Worm (Caenorhabditis elegans): ENCODE measurements around the gene alkb-7.

Gene alkb-7

ce11 chrII:12798814-12799213 lies 10.9 kb upstream of the alkb-7 start (continued):
- TF ChIP-seq ets-5 (GFP tag; IDR thresholded peaks at IDR 0.05) (no peak), isw-1 (GFP tag; IDR thresholded peaks at IDR 0.05) (no peak; the same call in 1 of the 2 replicates), snu-23 (GFP tag; optimal IDR thresholded peaks at IDR 0.05) (peak; percentile 91), mep-1 (tag; optimal IDR thresholded peaks at IDR 0.05) (peak; percentile 57), egl-13 (tag; optimal IDR thresholded peaks at IDR 0.05) (peak; percentile 53), nhr-28 (tag; optimal IDR thresholded peaks at IDR 0.05) (no peak), ceh-63 (GFP tag; optimal IDR thresholded peaks at IDR 0.05) (no peak), swsn-7 (tag; optimal IDR thresholded peaks at IDR 0.05) (peak; percentile 79), fos-1 (tag; optimal IDR thresholded peaks at IDR 0.05) (peak; percentile 14), nhr-47 (tag; optimal IDR thresholded peaks at IDR 0.05) (peak; percentile 87), aly-2 (tag; optimal IDR thresholded peaks at IDR 0.05) (no peak), lin-35 (GFP tag; optimal IDR thresholded peaks at IDR 0.05) (peak; percentile 62 to 85), vab-15 (tag; optimal IDR thresholded peaks at IDR 0.05) (no peak), rnt-1 (tag; optimal IDR thresholded peaks at IDR 0.05) (peak; percentile 87), ceh-82 (tag; optimal IDR thresholded peaks at IDR 0.05) (peak in 2 of 3 experiments; percentile 4 to 47), efl-3 (GFP tag; optimal IDR thresholded peaks at IDR 0.05) (no peak), tlp-1 (tag; optimal IDR thresholded peaks at IDR 0.05) (no peak), pax-3 (tag; optimal IDR thresholded peaks at IDR 0.05) (peak; percentile 67), xbp-1 (tag; optimal IDR thresholded peaks at IDR 0.05) (peak; percentile 75), elt-2 (tag; optimal IDR thresholded peaks at IDR 0.05) (peak; percentile 95), fkh-8 (tag; optimal IDR thresholded peaks at IDR 0.05) (peak; percentile 68), irx-1 (tag; optimal IDR thresholded peaks at IDR 0.05) (peak; percentile 63), jun-1 (tag; optimal IDR thresholded peaks at IDR 0.05) (peak; percentile 84), lin-14 (GFP tag; optimal IDR thresholded peaks at IDR 0.05) (peak; percentile 96), hlh-4 (tag; optimal IDR thresholded peaks at IDR 0.05) (no peak), nhr-90 (tag; optimal IDR thresholded peaks at IDR 0.05; ENCODE audit: poor library complexity) (peak; percentile 94), nhr-19 (GFP tag; conservative IDR thresholded peaks at IDR 0.05) (peak; percentile 94), lin-15B (tag; optimal IDR thresholded peaks at IDR 0.05) (no peak), dpl-1 (GFP tag; optimal IDR thresholded peaks at IDR 0.05) (peak; percentile 50 to 70 (median 63)), blmp-1 (tag; optimal IDR thresholded peaks at IDR 0.05) (peak; percentile 45), ceh-8 (GFP tag; optimal IDR thresholded peaks at IDR 0.05) (no peak), egl-27 (tag; optimal IDR thresholded peaks at IDR 0.05) (peak in 1 of 2 experiments; percentile 80), lin-13 (GFP tag; optimal IDR thresholded peaks at IDR 0.05) (peak; percentile 72), sup-37 (GFP tag; optimal IDR thresholded peaks at IDR 0.05) (no peak), sptf-1 (tag; optimal IDR thresholded peaks at IDR 0.05) (no peak), lin-39 (tag; optimal IDR thresholded peaks at IDR 0.05) (peak; percentile 43), nhr-71 (tag; optimal IDR thresholded peaks at IDR 0.05) (peak; percentile 97), nhr-84 (tag; optimal IDR thresholded peaks at IDR 0.05) (no peak), unc-130 (tag; optimal IDR thresholded peaks at IDR 0.05) (peak; percentile 41), unc-98 (GFP tag; IDR thresholded peaks at IDR 0.05) (peak; percentile 66)

- no peak for TF ChIP-seq lin-39 (tag; optimal IDR thresholded peaks at IDR 0.05)
- no peak for TF ChIP-seq efl-1 (optimal IDR thresholded peaks at IDR 0.05)
- TF ChIP-seq efl-1 (GFP tag; optimal IDR thresholded peaks at IDR 0.05 in 1 of 2), result peak in 1 of 2 experiments; percentile 15
- TF ChIP-seq nhr-19 (GFP tag; conservative IDR thresholded peaks at IDR 0.05), result no peak; the same call in 1 of the 2 replicates
- TF ChIP-seq fkh-10 (GFP tag; optimal IDR thresholded peaks at IDR 0.05), result peak; percentile 10
- peak; percentile 13 for TF ChIP-seq nhr-71 (tag; optimal IDR thresholded peaks at IDR 0.05)
- TF ChIP-seq lsy-2 (tag; optimal IDR thresholded peaks at IDR 0.05), result peak in 1 of 2 experiments; percentile 3
- TF ChIP-seq mep-1 (tag; optimal IDR thresholded peaks at IDR 0.05), result no peak
- TF ChIP-seq lin-35 (GFP tag; optimal IDR thresholded peaks at IDR 0.05), result peak in 1 of 2 experiments; percentile 2
- peak; percentile 32 for TF ChIP-seq nhr-47 (tag; optimal IDR thresholded peaks at IDR 0.05)
- TF ChIP-seq lin-14 (GFP tag; optimal IDR thresholded peaks at IDR 0.05), result peak; percentile 52
- TF ChIP-seq lin-15B (tag; optimal IDR thresholded peaks at IDR 0.05), result no peak
- peak; percentile 63 for TF ChIP-seq elt-2 (tag; optimal IDR thresholded peaks at IDR 0.05)
- TF ChIP-seq rnt-1 (tag; optimal IDR thresholded peaks at IDR 0.05), result peak; percentile 20
- no peak for TF ChIP-seq ztf-11 (tag; optimal IDR thresholded peaks at IDR 0.05)
These were observed 9.3 kb upstream of the alkb-7 start for ce11 chrII:12797211-12797794.
